Fruit fly (Drosophila melanogaster): ENCODE results near the gene Or67c.
A peak's percentile ranks its signal among the peaks of the same experiment; 100 is the strongest.

Gene Or67c

DNA sequence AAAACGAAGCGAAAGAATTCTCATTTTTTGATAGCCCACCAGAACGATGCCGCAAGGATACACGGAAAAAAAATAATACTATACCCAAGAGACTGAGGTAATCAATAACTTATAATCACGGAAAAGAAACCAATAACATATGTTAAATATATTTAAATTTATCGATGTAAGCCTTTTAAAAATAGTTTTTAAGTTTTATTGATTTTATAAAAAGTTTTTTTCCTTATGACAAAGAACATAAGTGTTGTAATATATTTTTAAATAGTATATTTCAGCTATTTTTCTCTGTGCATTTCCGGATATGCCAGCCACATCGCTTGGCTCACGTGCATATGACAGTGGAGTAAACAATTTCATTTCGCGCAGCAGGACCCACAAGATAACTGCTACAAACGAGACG, 18.3 kb upstream of the Or67c start (continued):
- peak; percentile 36 for TF ChIP-seq dmrt99B (tag; optimal IDR thresholded peaks at IDR 0.05)
- TF ChIP-seq nmo (GFP tag; optimal IDR thresholded peaks at IDR 0.05): peak; percentile 12
- peak; percentile 60 for TF ChIP-seq gem (tag; optimal IDR thresholded peaks at IDR 0.05)
- no peak for TF ChIP-seq chif (GFP tag; optimal IDR thresholded peaks at IDR 0.05)

DNA sequence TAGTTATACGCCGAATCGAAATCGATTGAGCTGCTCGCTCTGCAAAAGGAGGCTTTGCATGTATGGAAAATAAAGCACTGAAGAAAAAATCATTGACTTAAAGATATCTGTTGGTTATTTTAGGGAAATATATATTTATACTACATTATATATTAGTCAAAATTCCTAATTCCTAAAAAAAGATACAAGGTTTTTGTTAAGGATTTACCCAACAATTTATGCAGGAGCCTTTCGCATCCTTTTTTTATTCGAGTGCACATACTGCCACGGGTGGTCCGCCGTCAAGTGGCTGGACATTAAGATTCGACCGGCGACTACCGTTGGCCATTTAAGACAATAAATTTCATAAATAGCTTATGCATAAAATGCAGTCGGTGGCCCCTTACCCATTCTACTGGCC, 16.7 kb upstream of the Or67c start:
- TF ChIP-seq Gug (GFP tag; IDR thresholded peaks at IDR 0.05) (no peak), Xrp1 (GFP tag; IDR thresholded peaks at IDR 0.05) (no peak)

DNA sequence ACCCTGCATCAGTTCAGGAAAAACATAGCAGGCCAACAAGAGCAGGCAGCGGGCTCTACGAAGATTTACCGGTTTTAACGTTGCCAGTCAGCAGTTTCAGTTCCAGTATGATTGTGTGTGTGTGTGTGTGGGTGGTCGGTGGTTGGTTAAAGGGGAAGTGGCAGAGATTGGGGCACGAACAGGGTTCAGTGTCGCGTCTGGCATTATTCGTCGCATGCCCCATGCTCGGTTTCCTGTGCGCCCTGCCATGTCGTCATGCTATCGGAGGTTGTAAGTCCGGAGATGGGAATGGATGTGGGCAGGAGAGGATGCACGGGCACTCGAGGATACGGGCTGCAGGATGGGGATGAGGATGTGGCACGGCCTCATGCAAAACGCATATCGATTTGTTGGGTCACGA, 14.2 kb upstream of the Or67c start:
- TF ChIP-seq CG34224 (GFP tag; IDR thresholded peaks at IDR 0.05; ENCODE audit: partially characterized antibody) (no peak), nom (GFP tag; optimal IDR thresholded peaks at IDR 0.05) (peak; percentile 4), CG31224 (GFP tag; IDR thresholded peaks at IDR 0.05) (peak; percentile 68), CG16813 (GFP tag; IDR thresholded peaks at IDR 0.05; ENCODE audit: partially characterized antibody) (no peak), MTF-1 (GFP tag; optimal IDR thresholded peaks at IDR 0.05; ENCODE audit: borderline replicate concordance) (no peak), CG1233 (GFP tag; optimal IDR thresholded peaks at IDR 0.05) (no peak), HHEX (GFP tag; optimal IDR thresholded peaks at IDR 0.05) (no peak), ci (GFP tag; IDR thresholded peaks at IDR 0.05) (0 out of 3 replicates have a peak, but pooled peaks have one; percentile 17)

DNA sequence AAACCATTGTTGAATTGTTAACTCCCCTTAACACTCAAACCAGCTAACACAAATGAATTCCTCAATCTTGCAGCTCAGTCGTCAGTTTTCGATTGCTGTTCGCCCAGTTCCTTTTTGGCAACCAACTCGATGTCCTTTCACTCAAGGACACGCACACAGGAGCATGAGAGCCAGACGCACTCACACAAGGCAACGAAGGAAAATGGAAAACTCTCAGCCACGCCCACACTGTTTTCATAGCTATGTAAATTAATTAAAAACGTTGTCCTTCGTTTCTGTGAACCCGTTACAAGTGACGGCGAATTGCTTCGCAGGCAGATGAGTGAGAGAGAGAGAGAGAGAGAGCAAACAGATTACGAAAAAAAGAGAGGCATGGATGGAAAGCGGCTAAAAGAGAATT, 9.6 kb upstream of the Or67c start:
- TF ChIP-seq ab (GFP tag; optimal IDR thresholded peaks at IDR 0.05) (no peak), abd-A (tag; optimal IDR thresholded peaks at IDR 0.05) (peak; percentile 72), CG1832 (GFP tag; optimal IDR thresholded peaks at IDR 0.05) (peak; percentile 0), CG15011 (GFP tag; optimal IDR thresholded peaks at IDR 0.05) (no peak), CG3065 (GFP tag; optimal IDR thresholded peaks at IDR 0.05) (peak; percentile 76), zen (tag; optimal IDR thresholded peaks at IDR 0.05) (peak; percentile 75), z (GFP tag; IDR thresholded peaks at IDR 0.05) (peak; percentile 83), chinmo (GFP tag; IDR thresholded peaks at IDR 0.05; ENCODE audit: partially characterized antibody) (0 out of 4 replicates have a peak, but pooled peaks have one; percentile 6), cg (GFP tag; optimal IDR thresholded peaks at IDR 0.05) (peak; percentile 49), CG2199 (GFP tag; IDR thresholded peaks at IDR 0.05) (0 out of 3 replicates have a peak, but pooled peaks have one; percentile 42), Trl (optimal IDR thresholded peaks at IDR 0.05) (peak; percentile 47 to 51), Trl (GFP tag; optimal IDR thresholded peaks at IDR 0.05) (no peak), pros (GFP tag; optimal IDR thresholded peaks at IDR 0.05) (peak; percentile 58), ind (GFP tag; optimal IDR thresholded peaks at IDR 0.05) (no peak), Kr (GFP tag; optimal IDR thresholded peaks at IDR 0.05) (peak; percentile 6), CG31224 (GFP tag; IDR thresholded peaks at IDR 0.05) (peak; percentile 91)

DNA sequence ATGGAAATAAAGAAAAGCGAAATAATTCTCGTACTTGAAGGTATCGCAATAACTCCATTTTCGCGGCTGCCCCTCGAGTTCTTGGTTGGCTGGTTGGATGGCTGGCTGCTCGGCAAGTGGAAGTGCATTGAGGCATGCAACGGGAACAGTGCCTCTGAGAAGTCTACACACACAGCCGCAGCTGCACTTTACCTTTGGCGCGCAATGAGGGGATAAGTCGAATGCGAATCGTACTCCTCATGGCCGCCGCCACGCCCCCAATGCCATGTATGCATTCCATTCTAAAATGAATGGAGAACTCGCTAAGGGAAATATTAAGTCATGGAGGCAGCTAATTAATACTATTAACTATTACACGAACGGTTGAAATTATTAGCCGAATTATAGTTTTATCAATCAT, 5.3 kb upstream of the Or67c start:
- no peak for TF ChIP-seq Taf1 (GFP tag; IDR thresholded peaks at IDR 0.05)
- TF ChIP-seq gcm2 (GFP tag; optimal IDR thresholded peaks at IDR 0.05): no peak
- no peak for TF ChIP-seq lov (optimal IDR thresholded peaks at IDR 0.05)
- TF ChIP-seq lov (GFP tag; IDR thresholded peaks at IDR 0.05): 0 out of 3 replicates have a peak, but pooled peaks have one; percentile 22
- TF ChIP-seq Ets65A (GFP tag): peak; percentile 73
- no peak for TF ChIP-seq BEAF-32 (GFP tag; optimal IDR thresholded peaks at IDR 0.05)
- peak; percentile 78 for TF ChIP-seq CG8388 (GFP tag; optimal IDR thresholded peaks at IDR 0.05)
- TF ChIP-seq sr (GFP tag; IDR thresholded peaks at IDR 0.05): no peak
- no peak for TF ChIP-seq Dip2 (GFP tag; IDR thresholded peaks at IDR 0.05)
- no peak for TF ChIP-seq dm (GFP tag; optimal IDR thresholded peaks at IDR 0.05)
- no peak for TF ChIP-seq Optix (GFP tag; IDR thresholded peaks at IDR 0.05)
